Worm (Caenorhabditis elegans) whole organism, late embryonic: ENCODE measurements around the gene sdhb-1.

Experiments
- F13H6.1 ChIP-seq: sonication (generic microtip); optimal IDR thresholded peaks from 2 replicates; lab custom pipeline; 2016; ENCODE audit warnings: missing genetic modification characterization, missing compliant biosample characterization
- K02D7.2 ChIP-seq: sonication (generic microtip); optimal IDR thresholded peaks from 2 replicates; lab custom pipeline; 2017; ENCODE audit warnings: mild to moderate bottlenecking, missing genetic modification characterization, missing compliant biosample characterization
- K09A11.1 ChIP-seq: sonication (generic microtip); optimal IDR thresholded peaks from 2 replicates; lab custom pipeline; 2017; ENCODE audit warnings: antibody characterized with exemption, mild to moderate bottlenecking, missing genetic modification characterization, missing compliant biosample characterization; ENCODE audit not compliant: insufficient read depth
- T23F11.4 ChIP-seq: fragments of 200-800 bp; sonication (Bioruptor generic); optimal IDR thresholded peaks from 2 replicates; lab custom pipeline; 2018; ENCODE audit warnings: mild to moderate bottlenecking, missing genetic modification characterization, missing compliant biosample characterization
- ahr-1 ChIP-seq: sonication (generic microtip); optimal IDR thresholded peaks from 2 replicates; lab custom pipeline; 2016; ENCODE audit warnings: missing genetic modification characterization, missing compliant biosample characterization
- ama-1 ChIP-seq: fragments of 150-350 bp; optimal IDR thresholded peaks from 2 replicates; lab custom pipeline; 2014
- ceh-19 ChIP-seq: fragments of 200-800 bp; sonication (Bioruptor generic); optimal IDR thresholded peaks from 2 replicates; lab custom pipeline; 2018; ENCODE audit warnings: mild to moderate bottlenecking, missing genetic modification characterization, missing compliant biosample characterization
- ceh-24 ChIP-seq: sonication (generic microtip); optimal IDR thresholded peaks from 2 replicates; lab custom pipeline; 2016; ENCODE audit warnings: mild to moderate bottlenecking, missing genetic modification characterization, missing compliant biosample characterization
- ceh-34 ChIP-seq: sonication (generic microtip); optimal IDR thresholded peaks from 2 replicates; lab custom pipeline; 2016; ENCODE audit warnings: mild to moderate bottlenecking, missing genetic modification characterization, missing compliant biosample characterization
- ceh-6 ChIP-seq: fragments of 200-800 bp; sonication (Bioruptor generic); optimal IDR thresholded peaks from 2 replicates; lab custom pipeline; 2018; ENCODE audit warnings: mild to moderate bottlenecking, missing genetic modification characterization, missing compliant biosample characterization
- ceh-9 ChIP-seq: sonication (generic microtip); optimal IDR thresholded peaks from 2 replicates; lab custom pipeline; 2016; ENCODE audit warnings: mild to moderate bottlenecking, missing genetic modification characterization, inconsistent platforms, missing compliant biosample characterization
- che-1 ChIP-seq: sonication (generic microtip); optimal IDR thresholded peaks from 2 replicates; lab custom pipeline; 2016; ENCODE audit warnings: mild to moderate bottlenecking, missing genetic modification characterization, missing compliant biosample characterization
- dmd-4 ChIP-seq: sonication (generic microtip); optimal IDR thresholded peaks from 2 replicates; lab custom pipeline; 2016; ENCODE audit warnings: borderline replicate concordance, missing genetic modification characterization, missing compliant biosample characterization
- elt-2 ChIP-seq: sonication (generic microtip); optimal IDR thresholded peaks from 2 replicates; lab custom pipeline; 2016; ENCODE audit warnings: missing genetic modification reagents, missing genetic modification characterization, missing compliant biosample characterization
- fax-1 ChIP-seq: sonication (generic microtip); optimal IDR thresholded peaks from 2 replicates; lab custom pipeline; 2016; ENCODE audit warnings: missing genotype, missing genetic modification characterization, missing compliant biosample characterization
- fkh-10 ChIP-seq: fragments of 150-350 bp; optimal IDR thresholded peaks from 2 replicates; lab custom pipeline; 2014; ENCODE audit warnings: missing biosample characterization, missing genetic modification reagents, missing genetic modification characterization
- fkh-6 ChIP-seq: sonication (generic microtip); optimal IDR thresholded peaks from 2 replicates; lab custom pipeline; 2016; ENCODE audit warnings: missing genetic modification characterization, missing compliant biosample characterization
- hlh-13 ChIP-seq: fragments of 200-800 bp; sonication (Bioruptor generic); optimal IDR thresholded peaks from 2 replicates; lab custom pipeline; 2018; ENCODE audit warnings: mild to moderate bottlenecking, missing genetic modification characterization, missing compliant biosample characterization
- hlh-15 ChIP-seq: sonication (generic microtip); optimal IDR thresholded peaks from 2 replicates; lab custom pipeline; 2016; ENCODE audit warnings: missing genetic modification characterization, missing compliant biosample characterization
- hlh-30 ChIP-seq: sonication (generic microtip); optimal IDR thresholded peaks from 2 replicates; lab custom pipeline; 2017; ENCODE audit warnings: antibody characterized with exemption, missing genetic modification characterization, missing compliant biosample characterization; ENCODE audit not compliant: insufficient read depth
- lin-11 ChIP-seq: fragments of 200-800 bp; sonication (Bioruptor generic); optimal IDR thresholded peaks from 2 replicates; lab custom pipeline; 2018; ENCODE audit warnings: mild to moderate bottlenecking, missing genetic modification characterization, missing compliant biosample characterization
- madf-2 ChIP-seq: sonication (generic microtip); optimal IDR thresholded peaks from 2 replicates; lab custom pipeline; 2017; ENCODE audit warnings: missing genetic modification characterization, missing compliant biosample characterization
- mec-3 ChIP-seq: sonication (generic microtip); optimal IDR thresholded peaks from 2 replicates; lab custom pipeline; 2016; ENCODE audit warnings: borderline replicate concordance, missing genetic modification characterization, missing compliant biosample characterization
- nhr-232 ChIP-seq: sonication (generic microtip); optimal IDR thresholded peaks from 2 replicates; lab custom pipeline; 2016; ENCODE audit warnings: missing genetic modification characterization, missing compliant biosample characterization
- npax-4 ChIP-seq: sonication (generic microtip); optimal IDR thresholded peaks from 2 replicates; lab custom pipeline; 2016; ENCODE audit warnings: missing genetic modification characterization, missing compliant biosample characterization
- odd-2 ChIP-seq: sonication (generic microtip); optimal IDR thresholded peaks from 2 replicates; lab custom pipeline; 2017; ENCODE audit warnings: antibody characterized with exemption, mild to moderate bottlenecking, missing genetic modification characterization, missing compliant biosample characterization
- pag-3 ChIP-seq: sonication (generic microtip); optimal IDR thresholded peaks from 2 replicates; lab custom pipeline; 2016; ENCODE audit warnings: missing compliant biosample characterization, missing genetic modification characterization, borderline replicate concordance
- pha-4 ChIP-seq: fragments of 150-350 bp; optimal IDR thresholded peaks from 2 replicates; lab custom pipeline; 2018; ENCODE audit warnings: missing biosample characterization, missing genetic modification reagents, missing genetic modification characterization
- pqm-1 ChIP-seq: sonication (generic microtip); optimal IDR thresholded peaks from 2 replicates; lab custom pipeline; 2016; ENCODE audit warnings: missing genetic modification characterization, missing compliant biosample characterization
- pros-1 ChIP-seq: fragments of 150-350 bp; optimal IDR thresholded peaks from 2 replicates; lab custom pipeline; 2014; ENCODE audit warnings: missing biosample characterization, missing genetic modification reagents, missing genetic modification characterization
- ref-2 ChIP-seq: sonication (generic microtip); optimal IDR thresholded peaks from 2 replicates; lab custom pipeline; 2016; ENCODE audit warnings: missing genetic modification characterization, missing compliant biosample characterization
- sdc-2 ChIP-seq: sonication (generic microtip); optimal IDR thresholded peaks from 2 replicates; lab custom pipeline; 2016; ENCODE audit warnings: missing genotype, missing genetic modification characterization, missing compliant biosample characterization
- sox-2 ChIP-seq: fragments of 200-800 bp; sonication (Bioruptor generic); IDR thresholded peaks from 2 replicates; pipeline ENCODE4 v1.3.6; 2022; ENCODE audit warnings: missing genetic modification reagents, missing genetic modification characterization, missing compliant biosample characterization
- tbx-2 ChIP-seq: sonication (generic microtip); optimal IDR thresholded peaks from 2 replicates; lab custom pipeline; 2016; ENCODE audit warnings: missing genetic modification characterization, missing compliant biosample characterization
- tbx-7 ChIP-seq: sonication (generic microtip); optimal IDR thresholded peaks from 2 replicates; lab custom pipeline; 2016; ENCODE audit warnings: missing genotype, missing genetic modification characterization, missing compliant biosample characterization
- unc-42 ChIP-seq: sonication (generic microtip); optimal IDR thresholded peaks from 2 replicates; lab custom pipeline; 2016; ENCODE audit warnings: missing genotype, missing genetic modification characterization, missing compliant biosample characterization
- unc-86 ChIP-seq: sonication (generic microtip); optimal IDR thresholded peaks from 2 replicates; lab custom pipeline; 2016; ENCODE audit warnings: missing genetic modification characterization, missing compliant biosample characterization
- zip-5 ChIP-seq: sonication (generic microtip); optimal IDR thresholded peaks from 2 replicates; lab custom pipeline; 2016; ENCODE audit warnings: missing genetic modification characterization, missing compliant biosample characterization

Gene sdhb-1

ce11 chrII:9352669-9353068, at the start of gene sdhb-1, which contains the start of gene cup-15:
Gene sdhb-1, minus strand, starts transcription at chrII:9352731.
Gene cup-15, plus strand, starts transcription at chrII:9353000.
- TF ChIP-seq fkh-10 (GFP tag; lab: Kevin White, UChicago) (no peak), nhr-232 (tag; lab: Kevin White, UChicago) (no peak)

- no peak for TF ChIP-seq hlh-13 (GFP tag; lab: Kevin White, UChicago)
- TF ChIP-seq che-1 (tag; lab: Kevin White, UChicago) = no peak
- TF ChIP-seq fkh-6 = no peak
- TF ChIP-seq ref-2 = no peak
- no peak for TF ChIP-seq lin-11 (tag; lab: Kevin White, UChicago)
- TF ChIP-seq elt-2 (tag; lab: Kevin White, UChicago) = no peak
- TF ChIP-seq ceh-6 (GFP tag; lab: Kevin White, UChicago) = no peak
These were observed 47.2 kb upstream of the sdhb-1 start, which contains the start of gene Y51B9A.7 for ce11 chrII:9399746-9400145. Gene Y51B9A.7, plus strand, starts transcription at chrII:9400046.

DNA sequence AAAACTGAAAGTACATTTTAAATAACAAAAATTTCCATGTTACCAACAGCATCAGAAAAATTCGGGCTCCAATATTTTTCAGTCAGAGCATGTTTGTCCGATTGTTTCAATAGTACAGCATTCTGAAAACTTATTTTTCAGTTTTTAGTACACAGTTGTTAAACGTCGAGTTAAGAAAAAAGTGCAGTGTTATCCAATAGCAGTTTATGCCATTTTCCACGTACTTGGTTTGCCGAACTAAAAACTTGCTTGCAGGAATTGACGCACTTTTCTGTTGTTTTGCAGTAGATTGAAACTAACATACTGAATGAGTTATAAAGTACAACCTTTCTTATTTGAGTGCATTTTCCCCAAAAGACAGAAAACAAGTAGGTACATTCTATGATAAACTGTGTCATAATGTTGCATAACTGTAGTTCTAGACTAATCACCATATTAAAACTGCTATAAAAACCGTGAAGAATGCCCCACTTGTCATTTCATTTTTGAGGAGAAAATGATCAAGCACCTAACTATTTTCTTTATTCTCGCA, 45.9 kb upstream of the sdhb-1 start, which contains the start of the genes Y51B9A.14 and Y51B9A.8:
Gene Y51B9A.14 (minus strand): TSS at position 101 of the 532 bp plus-strand sequence.
Gene Y51B9A.8 (plus strand): TSS at position 482 of the 532 bp plus-strand sequence.
- TF ChIP-seq ahr-1 (tag; lab: Kevin White, UChicago) (no peak), pqm-1 (tag; lab: Kevin White, UChicago) (no peak), T23F11.4 (GFP tag; lab: Kevin White, UChicago) (no peak), pha-4 (tag; lab: Kevin White, UChicago) (no peak), npax-4 (tag; lab: Kevin White, UChicago) (no peak), fkh-6 (no peak), pros-1 (tag; lab: Kevin White, UChicago) (no peak), madf-2 (tag; lab: Kevin White, UChicago) (no peak), mec-3 (tag; lab: Kevin White, UChicago) (no peak)

DNA sequence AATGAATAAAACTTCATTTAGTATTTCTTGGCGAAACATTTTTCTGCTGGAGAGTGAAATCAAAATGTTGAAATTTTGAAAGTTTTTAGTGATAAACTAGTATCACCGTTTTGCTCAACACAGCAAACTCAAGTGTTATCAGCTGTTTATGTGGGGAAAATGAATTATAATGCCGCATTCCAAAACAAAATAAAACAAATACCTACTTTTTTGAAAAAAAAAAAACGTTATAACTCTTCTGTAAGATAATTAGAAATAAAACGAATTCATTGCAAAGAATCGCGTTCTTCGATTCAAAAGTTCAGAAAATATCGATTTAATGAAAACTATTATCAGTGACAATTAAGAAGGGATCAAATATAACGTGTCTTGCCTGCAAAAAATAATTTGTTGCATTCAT, 45.0 kb upstream of the sdhb-1 start, which contains the start of gene Y51B9A.9:
Gene Y51B9A.9 (minus strand): TSS at position 101 of the 400 bp plus-strand sequence.
- TF ChIP-seq T23F11.4 (GFP tag; lab: Kevin White, UChicago) (no peak), fax-1 (no peak), fkh-6 (no peak), zip-5 (tag; lab: Kevin White, UChicago) (no peak), tbx-2 (tag; lab: Kevin White, UChicago) (no peak), ceh-19 (GFP tag; lab: Kevin White, UChicago) (no peak), ceh-6 (GFP tag; lab: Kevin White, UChicago) (no peak), K09A11.1 (tag; lab: Kevin White, UChicago) (no peak), ceh-34 (tag; lab: Kevin White, UChicago) (no peak), pag-3 (no peak), sox-2 (GFP tag; lab: Robert Waterston, UW) (no peak), hlh-30 (tag; lab: Kevin White, UChicago) (no peak), K02D7.2 (tag; lab: Kevin White, UChicago) (no peak)

DNA sequence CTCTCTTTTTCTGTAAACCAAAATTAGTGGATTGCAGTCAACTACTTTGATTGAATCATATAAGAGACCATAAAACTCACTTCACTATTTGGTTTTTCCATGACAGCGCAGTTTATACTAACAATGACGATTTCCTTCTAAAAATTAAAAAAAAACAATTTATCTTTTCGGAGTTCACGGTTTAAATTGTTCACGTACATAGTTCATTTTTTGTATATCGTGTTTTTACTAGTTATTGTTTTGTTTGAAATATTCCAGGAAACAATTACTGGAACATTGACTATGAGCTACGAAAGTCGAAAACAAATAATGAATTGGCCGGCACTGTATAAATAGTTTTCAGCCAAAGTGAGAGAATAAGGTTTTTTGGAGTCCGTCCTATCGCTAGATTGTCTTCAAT, 40.2 kb upstream of the sdhb-1 start, which contains the start of gene lido-17:
Gene lido-17 (minus strand): TSS at position 101 of the 400 bp plus-strand sequence.
- no peak for TF ChIP-seq odd-2 (tag; lab: Kevin White, UChicago)
- no peak for TF ChIP-seq ceh-24 (tag; lab: Kevin White, UChicago)
- TF ChIP-seq ceh-9 = no peak
- TF ChIP-seq ama-1 (lab: Kevin White, UChicago) = no peak
- no peak for TF ChIP-seq F13H6.1 (tag; lab: Kevin White, UChicago)
- no peak for TF ChIP-seq dmd-4 (tag; lab: Kevin White, UChicago)
- no peak for TF ChIP-seq hlh-15 (tag; lab: Kevin White, UChicago)
- no peak for TF ChIP-seq madf-2 (tag; lab: Kevin White, UChicago)
- no peak for TF ChIP-seq unc-86
- no peak for TF ChIP-seq tbx-2 (tag; lab: Kevin White, UChicago)
- no peak for TF ChIP-seq unc-42 (tag; lab: Kevin White, UChicago)
- TF ChIP-seq tbx-7 = no peak
- TF ChIP-seq hlh-13 (GFP tag; lab: Kevin White, UChicago) = no peak
- TF ChIP-seq sdc-2 (tag; lab: Kevin White, UChicago) = no peak
